Worm (Caenorhabditis elegans): ENCODE data around the gene srh-18.
A peak's percentile ranks its signal among the peaks of the same experiment; 100 is the strongest.

The srh-18 gene

ce11 chrV:13363415-13363814 is 45.2 kb downstream of the srh-18 start, which contains the start of gene srg-46:
srg-46 (plus strand) TSS chrV:13363715.
- peak; percentile 31 for TF ChIP-seq aha-1 (tag)
- TF ChIP-seq nhr-111 (GFP tag; optimal IDR thresholded peaks at IDR 0.05), result no peak

DNA sequence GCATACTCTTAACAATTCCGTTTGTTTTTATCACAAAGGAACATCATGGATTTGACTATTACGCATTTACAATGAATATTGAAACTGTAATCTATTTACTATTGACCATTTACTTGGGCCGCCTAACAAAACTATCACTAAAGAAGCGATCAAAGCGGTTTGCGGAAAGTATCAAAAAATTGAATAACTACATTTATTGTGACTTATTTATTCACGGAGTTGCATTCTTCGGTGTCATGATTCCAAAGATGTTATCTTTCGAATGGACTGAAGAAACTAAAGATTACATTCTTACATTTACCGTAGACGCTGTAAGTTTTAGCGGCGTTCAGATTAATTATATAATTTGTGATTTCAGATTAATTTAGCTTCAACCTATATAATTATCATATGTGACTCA is 46.0 kb downstream of the srh-18 start:
- TF ChIP-seq duxl-1 (tag; optimal IDR thresholded peaks at IDR 0.05; ENCODE audit: poor library complexity) (no peak), unc-62 (GFP tag; optimal IDR thresholded peaks at IDR 0.05 in 1 of 2) (peak in 1 of 2 experiments; percentile 92), unc-62 (tag; optimal IDR thresholded peaks at IDR 0.05) (no peak)

ce11 chrV:13366488-13366887 is 48.2 kb downstream of the srh-18 start:
- TF ChIP-seq zfp-3 (GFP tag; conservative IDR thresholded peaks at IDR 0.05) (no peak), unc-62 (GFP tag; optimal IDR thresholded peaks at IDR 0.05 in 1 of 2) (no peak), unc-62 (tag; optimal IDR thresholded peaks at IDR 0.05) (no peak), dmd-8 (GFP tag; IDR thresholded peaks at IDR 0.05) (no peak), fkh-10 (GFP tag; optimal IDR thresholded peaks at IDR 0.05) (peak; percentile 37), mep-1 (tag; optimal IDR thresholded peaks at IDR 0.05) (no peak), nhr-6 (tag; optimal IDR thresholded peaks at IDR 0.05) (no peak)

- peak in 1 of 2 experiments; percentile 46 for TF ChIP-seq unc-62 (GFP tag; optimal IDR thresholded peaks at IDR 0.05 in 1 of 2)
- no peak for TF ChIP-seq unc-62 (tag; optimal IDR thresholded peaks at IDR 0.05)
- no peak for TF ChIP-seq zip-11 (GFP tag; IDR thresholded peaks at IDR 0.05)
Observed at ce11 chrV:13367024-13367423, 48.8 kb downstream of the srh-18 start, which contains the start of gene srx-125. srx-125 (plus strand) TSS chrV:13367324.

DNA sequence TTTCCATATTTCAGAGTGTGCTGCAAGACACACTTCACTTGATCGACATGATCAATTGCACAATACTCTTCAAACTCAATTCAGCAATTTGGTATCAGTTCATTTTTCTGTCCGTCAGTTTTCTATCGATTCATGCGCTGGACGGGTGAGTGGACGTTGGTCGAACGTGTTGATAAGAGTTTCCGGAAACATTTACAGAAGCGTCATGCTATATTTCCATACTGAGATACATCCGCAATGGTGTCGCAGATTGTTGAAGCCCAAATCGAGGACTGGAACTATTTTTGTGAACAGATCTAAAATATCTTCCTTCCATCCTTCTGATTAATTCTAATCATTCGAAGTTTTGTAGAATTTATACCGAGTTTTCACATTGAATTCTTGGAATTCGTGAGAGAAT is 51.4 kb downstream of the srh-18 start:
- TF ChIP-seq arid-1 (GFP tag; conservative IDR thresholded peaks at IDR 0.05) (no peak), F26F4.8 (GFP tag; conservative IDR thresholded peaks at IDR 0.05) (no peak), mxl-2 (GFP tag; conservative IDR thresholded peaks at IDR 0.05) (0 out of 2 replicates have a peak, but pooled peaks have one; percentile 11), ceh-62 (tag; optimal IDR thresholded peaks at IDR 0.05) (no peak), ces-1 (GFP tag; optimal IDR thresholded peaks at IDR 0.05) (no peak), set-16 (GFP tag; IDR thresholded peaks at IDR 0.05) (no peak), rbr-2 (tag; optimal IDR thresholded peaks at IDR 0.05) (no peak), lin-13 (GFP tag; optimal IDR thresholded peaks at IDR 0.05) (no peak), Y48G9A.11 (GFP tag; IDR thresholded peaks at IDR 0.05) (no peak), mes-2 (tag; optimal IDR thresholded peaks at IDR 0.05; ENCODE audit: poor library complexity, severe bottlenecking) (no peak), nhr-11 (tag; optimal IDR thresholded peaks at IDR 0.05) (no peak), lin-39 (tag; optimal IDR thresholded peaks at IDR 0.05) (no peak), lir-3 (tag; optimal IDR thresholded peaks at IDR 0.05) (no peak), hif-1 (tag; optimal IDR thresholded peaks at IDR 0.05) (no peak), egl-43 (GFP tag; IDR thresholded peaks at IDR 0.05) (no peak), lin-29 (GFP tag; IDR thresholded peaks at IDR 0.05) (no peak), dmd-9 (GFP tag; IDR thresholded peaks at IDR 0.05) (no peak), nhr-102 (tag; optimal IDR thresholded peaks at IDR 0.05) (no peak), hlh-11 (tag; optimal IDR thresholded peaks at IDR 0.05) (no peak), cey-2 (tag; optimal IDR thresholded peaks at IDR 0.05; ENCODE audit: borderline replicate concordance, insufficient read depth) (no peak), spr-1 (tag; optimal IDR thresholded peaks at IDR 0.05) (no peak), snpc-4 (tag; optimal IDR thresholded peaks at IDR 0.05) (no peak), dmd-8 (GFP tag; IDR thresholded peaks at IDR 0.05) (no peak), nhr-10 (tag; optimal IDR thresholded peaks at IDR 0.05) (peak; percentile 36), ztf-11 (tag; optimal IDR thresholded peaks at IDR 0.05) (no peak), ztf-7 (tag; optimal IDR thresholded peaks at IDR 0.05) (no peak), mep-1 (tag; optimal IDR thresholded peaks at IDR 0.05) (peak; percentile 60), daf-16 (GFP tag; optimal IDR thresholded peaks at IDR 0.05) (no peak), daf-16 (tag; optimal IDR thresholded peaks at IDR 0.05) (peak; percentile 68), ZK337.2 (GFP tag; IDR thresholded peaks at IDR 0.05) (no peak), F10B5.3 (tag; optimal IDR thresholded peaks at IDR 0.05) (no peak), lim-7 (GFP tag; IDR thresholded peaks at IDR 0.05) (no peak), nhr-77 (tag; optimal IDR thresholded peaks at IDR 0.05) (peak; percentile 62), pqm-1 (tag; optimal IDR thresholded peaks at IDR 0.05) (peak; percentile 54), dpl-1 (GFP tag; optimal IDR thresholded peaks at IDR 0.05) (no peak), egl-27 (tag; optimal IDR thresholded peaks at IDR 0.05) (no peak)
